Worm (Caenorhabditis elegans) whole organism, midembryonic: ENCODE measurements around the gene M110.10.

Experiments used
- T22C8.4 ChIP-seq: fragments of 200-800 bp; sonication (Bioruptor generic); IDR thresholded peaks from 2 replicates; pipeline ENCODE4 v1.3.6; 2022; ENCODE audit warnings: missing genetic modification characterization, missing compliant biosample characterization
- cog-1 ChIP-seq: sonication (generic microtip); optimal IDR thresholded peaks from 2 replicates; lab custom pipeline; 2016; ENCODE audit warnings: missing genetic modification characterization, missing compliant biosample characterization
- flt-1 ChIP-seq: fragments of 200-800 bp; sonication (Bioruptor generic); IDR thresholded peaks from 2 replicates; pipeline ENCODE4 v1.3.6; 2022; ENCODE audit warnings: missing genetic modification characterization, missing compliant biosample characterization
- klf-2 ChIP-seq: fragments of 200-800 bp; sonication (Bioruptor generic); conservative IDR thresholded peaks from 2 replicates; pipeline ENCODE4 v1.3.6; 2022; ENCODE audit warnings: missing genetic modification reagents, missing genetic modification characterization, missing compliant biosample characterization
- med-1 ChIP-seq: sonication (generic microtip); optimal IDR thresholded peaks from 2 replicates; lab custom pipeline; 2017; ENCODE audit warnings: missing genetic modification characterization, mild to moderate bottlenecking, missing compliant biosample characterization, antibody characterized with exemption, missing genetic modification reagents; ENCODE audit not compliant: insufficient read depth
- ref-1 ChIP-seq: fragments of 200-800 bp; sonication (Bioruptor generic); conservative IDR thresholded peaks from 2 replicates; pipeline ENCODE4 v1.3.6; 2022; ENCODE audit warnings: missing genetic modification reagents, missing genetic modification characterization, missing compliant biosample characterization
- tab-1 ChIP-seq: fragments of 200-800 bp; sonication (Bioruptor generic); IDR thresholded peaks from 2 replicates; pipeline ENCODE4 v1.3.6; 2022; ENCODE audit warnings: missing genetic modification characterization, missing compliant biosample characterization
- ztf-23 ChIP-seq: fragments of 200-800 bp; sonication (Bioruptor generic); IDR thresholded peaks from 2 replicates; pipeline ENCODE4 v1.3.6; 2022; ENCODE audit warnings: missing genetic modification reagents, missing genetic modification characterization, missing compliant biosample characterization

- TF ChIP-seq flt-1 (GFP tag; lab: Robert Waterston, UW): no peak
- TF ChIP-seq tab-1 (GFP tag; lab: Robert Waterston, UW): no peak
- no peak for TF ChIP-seq cog-1
- no peak for TF ChIP-seq ref-1 (GFP tag; lab: Robert Waterston, UW)
- TF ChIP-seq ztf-23: no peak
- TF ChIP-seq med-1: no peak
- no peak for TF ChIP-seq klf-2 (GFP tag; lab: Robert Waterston, UW)
- no peak for TF ChIP-seq T22C8.4 (GFP tag; lab: Robert Waterston, UW)
Observed at ce11 chrII:8225914-8226313, 11.6 kb upstream of the M110.10 start.
